Worm (Caenorhabditis elegans) whole organism, early embryonic: ENCODE measurements around the gene Y40H7A.10.

Experiments
- B0310.2 ChIP-seq: sonication (generic microtip); optimal IDR thresholded peaks from 2 replicates; lab custom pipeline; 2016; ENCODE audit warnings: mild to moderate bottlenecking, missing genetic modification characterization, missing compliant biosample characterization
- F13C5.2 ChIP-seq: sonication (generic microtip); optimal IDR thresholded peaks from 2 replicates; lab custom pipeline; 2017; ENCODE audit warnings: mild to moderate bottlenecking, missing genetic modification characterization, inconsistent platforms, missing compliant biosample characterization
- aly-1 ChIP-seq: sonication (generic microtip); optimal IDR thresholded peaks from 2 replicates; lab custom pipeline; 2016; ENCODE audit warnings: missing genetic modification characterization, missing compliant biosample characterization
- ama-1 ChIP-seq: fragments of 150-350 bp; optimal IDR thresholded peaks from 2 replicates; lab custom pipeline; 2014
- ceh-13 ChIP-seq: fragments of 200-800 bp; sonication (Bioruptor generic); optimal IDR thresholded peaks from 2 replicates; lab custom pipeline; 2018; ENCODE audit warnings: mild to moderate bottlenecking, missing genetic modification characterization, missing compliant biosample characterization
- ceh-36 ChIP-seq: sonication (generic microtip); optimal IDR thresholded peaks from 2 replicates; lab custom pipeline; 2016; ENCODE audit warnings: missing genetic modification characterization, inconsistent platforms, missing compliant biosample characterization
- ets-7 ChIP-seq: sonication (generic microtip); optimal IDR thresholded peaks from 2 replicates; lab custom pipeline; 2016; ENCODE audit warnings: missing genotype, missing genetic modification characterization, missing compliant biosample characterization
- flt-1 ChIP-seq: fragments of 200-800 bp; sonication (Bioruptor generic); IDR thresholded peaks from 2 replicates; pipeline ENCODE4 v1.3.6; 2022; ENCODE audit warnings: missing genetic modification characterization, missing compliant biosample characterization
- hmbx-1 ChIP-seq: sonication (generic microtip); optimal IDR thresholded peaks from 2 replicates; lab custom pipeline; 2016; ENCODE audit warnings: mild to moderate bottlenecking, missing genetic modification characterization, missing compliant biosample characterization
- hmg-4 ChIP-seq: fragments of 200-800 bp; sonication (Bioruptor generic); optimal IDR thresholded peaks from 2 replicates; lab custom pipeline; 2018; ENCODE audit warnings: mild to moderate bottlenecking, missing genetic modification characterization, missing compliant biosample characterization
- hnd-1 ChIP-seq: sonication (generic microtip); optimal IDR thresholded peaks from 2 replicates; lab custom pipeline; 2016; ENCODE audit warnings: missing genetic modification characterization, missing compliant biosample characterization
- pes-1 ChIP-seq: fragments of 200-800 bp; sonication (Bioruptor generic); IDR thresholded peaks from 2 replicates; pipeline ENCODE4 v1.3.6; 2022; ENCODE audit warnings: missing genetic modification reagents, missing genetic modification characterization, missing compliant biosample characterization
- scrt-1 ChIP-seq: fragments of 200-800 bp; sonication (Bioruptor generic); IDR thresholded peaks from 2 replicates; pipeline ENCODE4 v1.3.6; 2022; ENCODE audit warnings: missing genetic modification characterization, missing compliant biosample characterization
- sea-1 ChIP-seq: fragments of 200-800 bp; sonication (Bioruptor generic); conservative IDR thresholded peaks from 2 replicates; pipeline ENCODE4 v1.3.6; 2022; ENCODE audit warnings: missing genetic modification characterization, missing compliant biosample characterization
- tbx-11 ChIP-seq: fragments of 200-800 bp; sonication (Bioruptor generic); IDR thresholded peaks from 2 replicates; pipeline ENCODE4 v1.3.6; 2022; ENCODE audit warnings: missing genetic modification characterization, missing compliant biosample characterization
- tbx-37 ChIP-seq: fragments of 200-800 bp; sonication (Bioruptor generic); conservative IDR thresholded peaks from 2 replicates; pipeline ENCODE4 v1.3.6; 2022; ENCODE audit warnings: missing genetic modification reagents, missing genetic modification characterization, missing compliant biosample characterization
- tra-4 ChIP-seq: sonication (generic microtip); optimal IDR thresholded peaks from 2 replicates; lab custom pipeline; 2017; ENCODE audit warnings: missing genetic modification characterization, missing compliant biosample characterization

Y40H7A.10 gene

ce11 chrIV:15215470-15215869 lies at the start of gene Y40H7A.10:
Y40H7A.10 (minus strand) TSS chrIV:15215597.
- TF ChIP-seq tbx-11 (GFP tag; lab: Robert Waterston, UW) = no peak
- no peak for TF ChIP-seq ceh-36 (tag; lab: Kevin White, UChicago)
- TF ChIP-seq pes-1 = no peak
- no peak for TF ChIP-seq tra-4 (tag; lab: Kevin White, UChicago)
- no peak for TF ChIP-seq hnd-1 (tag; lab: Kevin White, UChicago)

- TF ChIP-seq tbx-11 (GFP tag; lab: Robert Waterston, UW) = no peak
- no peak for TF ChIP-seq hmg-4 (GFP tag; lab: Kevin White, UChicago)
- TF ChIP-seq sea-1 (GFP tag; lab: Robert Waterston, UW) = no peak
- no peak for TF ChIP-seq pes-1
- no peak for TF ChIP-seq ceh-36 (tag; lab: Kevin White, UChicago)
- TF ChIP-seq tra-4 (tag; lab: Kevin White, UChicago) = no peak
- no peak for TF ChIP-seq tbx-37
- TF ChIP-seq flt-1 = no peak
- TF ChIP-seq ets-7 (tag; lab: Kevin White, UChicago) = no peak
- TF ChIP-seq B0310.2 = no peak
- no peak for TF ChIP-seq F13C5.2 (tag; lab: Kevin White, UChicago)
Observed at ce11 chrIV:15259548-15259947, 44.2 kb upstream of the Y40H7A.10 start, which contains the start of gene Y73F8A.5. Y73F8A.5 (plus strand) TSS chrIV:15259868.

- TF ChIP-seq ets-7 (tag; lab: Kevin White, UChicago) = no peak
- no peak for TF ChIP-seq B0310.2
- no peak for TF ChIP-seq ceh-13 (GFP tag; lab: Kevin White, UChicago)
- no peak for TF ChIP-seq ama-1 (lab: Kevin White, UChicago)
- TF ChIP-seq ceh-36 (tag; lab: Kevin White, UChicago) = no peak
- TF ChIP-seq tra-4 (tag; lab: Kevin White, UChicago) = no peak
- no peak for TF ChIP-seq flt-1
- no peak for TF ChIP-seq pes-1
- no peak for TF ChIP-seq F13C5.2 (tag; lab: Kevin White, UChicago)
- no peak for TF ChIP-seq sea-1 (GFP tag; lab: Robert Waterston, UW)
- no peak for TF ChIP-seq hnd-1 (tag; lab: Kevin White, UChicago)
- no peak for TF ChIP-seq hmg-4 (GFP tag; lab: Kevin White, UChicago)
- no peak for TF ChIP-seq tbx-37
Observed at ce11 chrIV:15252157-15252556, 36.8 kb upstream of the Y40H7A.10 start, which contains the start of gene srj-42. srj-42 (minus strand) TSS chrIV:15252257.

DNA sequence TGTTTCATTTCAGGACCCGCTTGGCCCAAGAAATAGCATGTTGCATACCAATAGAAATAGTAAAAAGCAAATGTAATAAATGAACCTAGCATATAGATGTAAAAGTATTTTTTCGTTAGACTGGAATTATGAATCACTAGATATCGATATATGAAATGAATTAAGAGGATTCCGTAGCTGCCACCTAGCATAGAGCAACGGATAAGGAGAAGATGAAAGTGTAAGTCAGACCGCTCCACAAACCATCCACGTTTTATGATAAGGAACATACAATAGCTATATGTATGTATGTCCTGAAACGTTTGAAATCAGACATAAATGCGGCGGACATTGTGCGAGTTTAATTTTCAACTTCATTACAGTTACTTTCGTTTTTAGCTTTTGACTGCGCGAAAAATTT lies 35.7 kb upstream of the Y40H7A.10 start:
- TF ChIP-seq F13C5.2 (tag; lab: Kevin White, UChicago) (no peak), B0310.2 (no peak), tbx-11 (GFP tag; lab: Robert Waterston, UW) (no peak), flt-1 (no peak), ama-1 (lab: Kevin White, UChicago) (no peak), hmg-4 (GFP tag; lab: Kevin White, UChicago) (no peak), scrt-1 (GFP tag; lab: Robert Waterston, UW) (no peak), sea-1 (GFP tag; lab: Robert Waterston, UW) (no peak), tbx-37 (no peak), aly-1 (tag; lab: Kevin White, UChicago) (no peak), pes-1 (no peak), ets-7 (tag; lab: Kevin White, UChicago) (no peak), tra-4 (tag; lab: Kevin White, UChicago) (no peak), hmbx-1 (no peak), ceh-36 (tag; lab: Kevin White, UChicago) (no peak), hnd-1 (tag; lab: Kevin White, UChicago) (no peak), ceh-13 (GFP tag; lab: Kevin White, UChicago) (no peak)

DNA sequence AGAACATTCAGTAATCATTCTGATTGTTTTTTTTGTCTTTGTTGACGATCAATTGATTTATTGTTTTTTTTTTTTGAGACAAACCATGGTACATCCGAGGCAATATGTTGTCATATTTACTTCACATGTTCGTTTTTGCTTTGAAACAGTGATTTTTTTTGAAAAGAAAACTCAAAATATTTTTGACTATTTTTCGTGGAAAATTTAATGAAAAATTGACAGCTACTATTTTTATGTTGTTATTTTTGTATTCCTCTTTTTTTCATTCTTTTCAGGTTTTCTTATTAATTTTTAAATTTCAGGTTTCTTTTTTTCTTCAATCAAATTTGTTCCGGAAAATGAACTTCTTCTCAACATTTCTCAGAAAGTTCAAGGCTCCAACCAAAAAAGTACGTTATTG lies 30.3 kb upstream of the Y40H7A.10 start, which contains the start of gene Y73F8A.36:
TSS of gene Y73F8A.36 (plus strand) at position 301 of the 400 bp plus-strand sequence.
- TF ChIP-seq ama-1 (lab: Kevin White, UChicago) (no peak), B0310.2 (no peak), tbx-11 (GFP tag; lab: Robert Waterston, UW) (no peak), hmbx-1 (no peak), pes-1 (no peak), tra-4 (tag; lab: Kevin White, UChicago) (no peak), sea-1 (GFP tag; lab: Robert Waterston, UW) (no peak), aly-1 (tag; lab: Kevin White, UChicago) (no peak), scrt-1 (GFP tag; lab: Robert Waterston, UW) (no peak), ets-7 (tag; lab: Kevin White, UChicago) (no peak), hnd-1 (tag; lab: Kevin White, UChicago) (no peak), tbx-37 (no peak), flt-1 (no peak), ceh-36 (tag; lab: Kevin White, UChicago) (no peak), hmg-4 (GFP tag; lab: Kevin White, UChicago) (no peak), ceh-13 (GFP tag; lab: Kevin White, UChicago) (no peak), F13C5.2 (tag; lab: Kevin White, UChicago) (no peak)

ce11 chrIV:15235856-15236255 lies 20.5 kb upstream of the Y40H7A.10 start, which contains the start of gene lgc-52:
lgc-52 (plus strand) TSS chrIV:15236123.
- no peak for TF ChIP-seq pes-1
- no peak for TF ChIP-seq sea-1 (GFP tag; lab: Robert Waterston, UW)
- no peak for TF ChIP-seq ceh-13 (GFP tag; lab: Kevin White, UChicago)
- no peak for TF ChIP-seq ceh-36 (tag; lab: Kevin White, UChicago)
- no peak for TF ChIP-seq ets-7 (tag; lab: Kevin White, UChicago)
- no peak for TF ChIP-seq hmbx-1
- TF ChIP-seq flt-1 = no peak
- no peak for TF ChIP-seq ama-1 (lab: Kevin White, UChicago)
- TF ChIP-seq F13C5.2 (tag; lab: Kevin White, UChicago) = no peak
- TF ChIP-seq scrt-1 (GFP tag; lab: Robert Waterston, UW) = no peak
- TF ChIP-seq hmg-4 (GFP tag; lab: Kevin White, UChicago) = no peak
- no peak for TF ChIP-seq tra-4 (tag; lab: Kevin White, UChicago)
- no peak for TF ChIP-seq tbx-11 (GFP tag; lab: Robert Waterston, UW)
- TF ChIP-seq hnd-1 (tag; lab: Kevin White, UChicago) = no peak
- no peak for TF ChIP-seq aly-1 (tag; lab: Kevin White, UChicago)
- TF ChIP-seq B0310.2 = no peak
